Worm (Caenorhabditis elegans) whole organism, young adult: Measurements from ENCODE around the gene nhr-227.

ENCODE experiments used
- B0019.2 ChIP-seq: fragments of 200-800 bp; sonication (Bioruptor generic); conservative IDR thresholded peaks from 2 replicates; pipeline ENCODE4 v1.3.6; 2022; ENCODE audit warnings: missing genetic modification reagents, missing genetic modification characterization, missing compliant biosample characterization
- B0035.1 ChIP-seq: sonication (generic microtip); optimal IDR thresholded peaks from 2 replicates; lab custom pipeline; 2016; ENCODE audit warnings: missing genetic modification characterization, mild to moderate bottlenecking, missing compliant biosample characterization, missing genotype, missing genetic modification reagents
- F10E7.11 ChIP-seq: sonication (generic microtip); optimal IDR thresholded peaks from 2 replicates; lab custom pipeline; 2017; ENCODE audit warnings: mild to moderate bottlenecking, missing genetic modification characterization, moderate library complexity, missing compliant biosample characterization
- F37B4.10 ChIP-seq: fragments of 200-800 bp; sonication (Bioruptor generic); IDR thresholded peaks from 2 replicates; pipeline ENCODE4 v1.3.6; 2022; ENCODE audit warnings: missing genetic modification characterization, missing compliant biosample characterization
- F39B2.1 ChIP-seq: fragments of 200-800 bp; sonication (Bioruptor generic); IDR thresholded peaks from 2 replicates; pipeline ENCODE4 v1.3.6; 2022; ENCODE audit warnings: missing genetic modification reagents, missing genetic modification characterization, missing compliant biosample characterization
- F49E8.2 ChIP-seq: sonication (generic microtip); optimal IDR thresholded peaks from 3 replicates; lab custom pipeline; 2017; ENCODE audit warnings: missing genetic modification characterization, mild to moderate bottlenecking, missing compliant biosample characterization, antibody characterized with exemption, moderate library complexity; ENCODE audit not compliant: insufficient read depth
- T07F8.4 ChIP-seq: sonication (generic microtip); optimal IDR thresholded peaks from 2 replicates; lab custom pipeline; 2016; ENCODE audit warnings: mild to moderate bottlenecking, missing genetic modification characterization, moderate library complexity, missing compliant biosample characterization
- aptf-3 ChIP-seq: fragments of 200-800 bp; sonication (Bioruptor generic); IDR thresholded peaks from 2 replicates; pipeline ENCODE4 v1.3.6; 2022; ENCODE audit warnings: missing genetic modification characterization, missing compliant biosample characterization
- atf-7 ChIP-seq: sonication (generic microtip); optimal IDR thresholded peaks from 2 replicates; lab custom pipeline; 2017; ENCODE audit warnings: mild to moderate bottlenecking, missing genetic modification characterization, missing compliant biosample characterization
- attf-3 ChIP-seq: fragments of 200-800 bp; sonication (Bioruptor generic); conservative IDR thresholded peaks from 2 replicates; pipeline ENCODE4 v1.3.6; 2022; ENCODE audit warnings: missing genetic modification reagents, missing genetic modification characterization, missing compliant biosample characterization
- attf-5 ChIP-seq: fragments of 200-800 bp; sonication (Bioruptor generic); optimal IDR thresholded peaks from 2 replicates; lab custom pipeline; 2018; ENCODE audit warnings: mild to moderate bottlenecking, missing genetic modification characterization, missing compliant biosample characterization
- ccch-3 ChIP-seq: fragments of 200-800 bp; sonication (Bioruptor generic); optimal IDR thresholded peaks from 2 replicates; lab custom pipeline; 2018; ENCODE audit warnings: mild to moderate bottlenecking, missing genetic modification characterization, missing compliant biosample characterization
- cebp-1 ChIP-seq, 2 experiments: fragments of 200-800 bp in 1 of 2; sonication (Bioruptor generic) in 1 of 2; sonication (generic microtip) in 1 of 2; IDR thresholded peaks in 1 of 2; optimal IDR thresholded peaks in 1 of 2; 2 replicates each; pipeline versions ENCODE4 v1.3.6 to Lab custom; 2017 to 2022; ENCODE audit warnings: missing compliant biosample characterization in 2 of 2, missing genetic modification characterization in 2 of 2, mild to moderate bottlenecking in 1 of 2, missing genetic modification reagents in 1 of 2, moderate library complexity in 1 of 2
- cebp-2 ChIP-seq: fragments of 200-800 bp; sonication (Bioruptor generic); IDR thresholded peaks from 2 replicates; pipeline ENCODE4 v1.3.6; 2022; ENCODE audit warnings: missing genetic modification characterization, missing compliant biosample characterization
- ceh-100 ChIP-seq: fragments of 200-800 bp; sonication (Bioruptor generic); IDR thresholded peaks from 2 replicates; pipeline ENCODE4 v1.3.6; 2022; ENCODE audit warnings: missing genetic modification reagents, missing genetic modification characterization, missing compliant biosample characterization
- ceh-27 ChIP-seq: fragments of 200-800 bp; sonication (Bioruptor generic); optimal IDR thresholded peaks from 2 replicates; lab custom pipeline; 2018; ENCODE audit warnings: mild to moderate bottlenecking, missing genetic modification characterization, moderate library complexity, missing compliant biosample characterization
- ceh-79 ChIP-seq: sonication (generic microtip); optimal IDR thresholded peaks from 2 replicates; lab custom pipeline; 2017; ENCODE audit warnings: mild to moderate bottlenecking, missing genetic modification characterization, missing compliant biosample characterization
- ceh-91 ChIP-seq: fragments of 200-800 bp; sonication (Bioruptor generic); IDR thresholded peaks from 2 replicates; pipeline ENCODE4 v1.3.6; 2022; ENCODE audit warnings: missing genetic modification reagents, missing genetic modification characterization, missing compliant biosample characterization
- egrh-3 ChIP-seq: fragments of 200-800 bp; sonication (Bioruptor generic); IDR thresholded peaks from 2 replicates; pipeline ENCODE4 v1.3.6; 2022; ENCODE audit warnings: missing genetic modification reagents, missing genetic modification characterization, missing compliant biosample characterization
- ekl-4 ChIP-seq: fragments of 200-800 bp; sonication (Bioruptor generic); IDR thresholded peaks from 2 replicates; pipeline ENCODE4 v1.3.6; 2022; ENCODE audit warnings: missing genetic modification reagents, missing genetic modification characterization, missing compliant biosample characterization
- hmg-1.2 ChIP-seq: fragments of 200-800 bp; sonication (Bioruptor generic); IDR thresholded peaks from 2 replicates; pipeline ENCODE4 v1.3.6; 2022; ENCODE audit warnings: missing genetic modification reagents, missing genetic modification characterization, missing compliant biosample characterization
- let-526 ChIP-seq: fragments of 200-800 bp; sonication (Bioruptor generic); IDR thresholded peaks from 2 replicates; pipeline ENCODE4 v1.3.6; 2022; ENCODE audit warnings: missing genetic modification reagents, missing genetic modification characterization, missing compliant biosample characterization
- lir-1 ChIP-seq: fragments of 200-800 bp; sonication (Bioruptor generic); conservative IDR thresholded peaks from 2 replicates; pipeline ENCODE4 v1.3.6; 2022; ENCODE audit warnings: missing genetic modification reagents, missing genetic modification characterization, missing compliant biosample characterization
- lsl-1 ChIP-seq: fragments of 200-800 bp; sonication (Bioruptor generic); optimal IDR thresholded peaks from 2 replicates; lab custom pipeline; 2018; ENCODE audit warnings: mild to moderate bottlenecking, missing genetic modification characterization, moderate library complexity, missing compliant biosample characterization
- lsy-27 ChIP-seq: sonication (generic microtip); optimal IDR thresholded peaks from 2 replicates; lab custom pipeline; 2017; ENCODE audit warnings: missing genetic modification characterization, mild to moderate bottlenecking, missing compliant biosample characterization, antibody characterized with exemption, missing genotype, borderline replicate concordance; ENCODE audit not compliant: insufficient read depth
- madf-10 ChIP-seq: sonication (generic microtip); optimal IDR thresholded peaks from 2 replicates; lab custom pipeline; 2016; ENCODE audit warnings: mild to moderate bottlenecking, missing genetic modification characterization, missing compliant biosample characterization
- madf-6 ChIP-seq: fragments of 200-800 bp; sonication (Bioruptor generic); IDR thresholded peaks from 2 replicates; pipeline ENCODE4 v1.3.6; 2022; ENCODE audit warnings: missing genetic modification reagents, missing genetic modification characterization, missing compliant biosample characterization
- mel-28 ChIP-seq: sonication (generic microtip); optimal IDR thresholded peaks from 2 replicates; lab custom pipeline; 2016; ENCODE audit warnings: borderline replicate concordance, mild to moderate bottlenecking, missing genetic modification characterization, missing compliant biosample characterization
- mxl-1 ChIP-seq: sonication (generic microtip); optimal IDR thresholded peaks from 2 replicates; lab custom pipeline; 2016; ENCODE audit warnings: missing genetic modification characterization, missing compliant biosample characterization
- nfya-2 ChIP-seq: fragments of 200-800 bp; sonication (Bioruptor generic); IDR thresholded peaks from 2 replicates; pipeline ENCODE4 v1.3.6; 2022; ENCODE audit warnings: missing genetic modification reagents, missing genetic modification characterization, missing compliant biosample characterization
- nhr-80 ChIP-seq: sonication (generic microtip); optimal IDR thresholded peaks from 2 replicates; lab custom pipeline; 2016; ENCODE audit warnings: missing genetic modification characterization, missing compliant biosample characterization
- nhr-90 ChIP-seq: sonication (generic microtip); optimal IDR thresholded peaks from 2 replicates; lab custom pipeline; 2016; ENCODE audit warnings: missing genotype, mild to moderate bottlenecking, missing genetic modification characterization, missing compliant biosample characterization
- rec-8 ChIP-seq, 2 experiments: sonication (generic microtip); optimal IDR thresholded peaks; 2 replicates each; lab custom pipeline; 2016; ENCODE audit warnings: mild to moderate bottlenecking in 2 of 2, missing genetic modification characterization in 2 of 2, missing genetic modification reagents in 2 of 2, missing genotype in 2 of 2, missing biosample characterization in 1 of 2, missing compliant biosample characterization in 1 of 2, moderate library complexity in 1 of 2
- repo-1 ChIP-seq: sonication (generic microtip); optimal IDR thresholded peaks from 2 replicates; lab custom pipeline; 2017; ENCODE audit warnings: mild to moderate bottlenecking, missing genetic modification characterization, missing compliant biosample characterization
- rpc-1 ChIP-seq, 2 experiments: fragments of 150-350 bp in 1 of 2; sonication (generic microtip) in 1 of 2; optimal IDR thresholded peaks; 2 replicates each; lab custom pipeline; 2014 to 2018; ENCODE audit warnings: missing biosample characterization in 1 of 2, missing genetic modification characterization in 1 of 2, missing genetic modification reagents in 1 of 2, missing genotype in 1 of 2
- snpc-1.1 ChIP-seq: sonication (generic microtip); optimal IDR thresholded peaks from 2 replicates; lab custom pipeline; 2017; ENCODE audit warnings: missing genetic modification characterization, mild to moderate bottlenecking, missing compliant biosample characterization, antibody characterized with exemption, moderate library complexity, missing genotype, missing genetic modification reagents; ENCODE audit not compliant: insufficient read depth
- tbx-9 ChIP-seq: sonication (generic microtip); optimal IDR thresholded peaks from 2 replicates; lab custom pipeline; 2016; ENCODE audit warnings: borderline replicate concordance, missing genetic modification characterization, inconsistent platforms, missing compliant biosample characterization
- zim-3 ChIP-seq: sonication (generic microtip); optimal IDR thresholded peaks from 2 replicates; lab custom pipeline; 2017; ENCODE audit warnings: mild to moderate bottlenecking, missing genetic modification characterization, moderate library complexity, missing compliant biosample characterization
- ztf-18 ChIP-seq: sonication (generic microtip); optimal IDR thresholded peaks from 2 replicates; lab custom pipeline; 2016; ENCODE audit warnings: missing genotype, mild to moderate bottlenecking, missing genetic modification characterization, missing compliant biosample characterization
- ztf-28 ChIP-seq: fragments of 200-800 bp; sonication (Bioruptor generic); IDR thresholded peaks from 2 replicates; pipeline ENCODE4 v1.3.6; 2022; ENCODE audit warnings: missing genetic modification reagents, missing genetic modification characterization, missing compliant biosample characterization
- ztf-6 ChIP-seq: fragments of 200-800 bp; sonication (Bioruptor generic); IDR thresholded peaks from 2 replicates; pipeline ENCODE4 v1.3.6; 2022; ENCODE audit warnings: missing genetic modification reagents, missing genetic modification characterization, missing compliant biosample characterization

The nhr-227 gene

DNA sequence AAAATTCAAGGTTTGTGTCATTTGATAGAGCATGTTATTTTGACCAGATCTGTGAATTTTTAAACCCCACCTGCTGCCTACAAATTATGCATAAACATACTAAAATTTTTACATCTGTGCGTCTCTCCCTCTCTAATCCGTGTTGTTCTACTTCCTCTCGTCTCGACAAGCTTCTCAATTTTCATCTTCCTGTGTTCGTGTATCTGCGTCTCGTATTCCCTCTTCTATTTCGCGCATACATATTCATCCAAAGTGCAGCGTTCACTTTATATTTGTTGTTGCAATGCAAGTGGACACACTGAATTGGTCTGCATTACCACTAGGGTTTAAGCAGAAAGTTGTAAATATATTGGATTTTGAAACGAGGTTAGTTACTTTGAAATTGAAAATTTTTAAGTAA lies 6.7 kb upstream of the nhr-227 start, which contains the start of gene fbxa-137:
Gene fbxa-137, plus strand, starts transcription at position 274 of the 400 bp plus-strand sequence.
- TF ChIP-seq madf-10 (tag; lab: Kevin White, UChicago) (no peak), repo-1 (no peak), B0035.1 (tag; lab: Kevin White, UChicago) (no peak), atf-7 (tag; lab: Kevin White, UChicago) (no peak), mxl-1 (no peak), egrh-3 (GFP tag; lab: Robert Waterston, UW) (no peak), F39B2.1 (no peak), mel-28 (tag; lab: Kevin White, UChicago) (no peak), madf-6 (no peak), F49E8.2 (tag; lab: Kevin White, UChicago) (no peak), lsl-1 (GFP tag; lab: Kevin White, UChicago) (no peak), attf-3 (GFP tag; lab: Robert Waterston, UW) (no peak), ccch-3 (GFP tag; lab: Kevin White, UChicago) (no peak), ceh-79 (no peak), ztf-28 (GFP tag; lab: Robert Waterston, UW) (no peak), B0019.2 (no peak), let-526 (GFP tag; lab: Robert Waterston, UW) (no peak), lir-1 (GFP tag; lab: Robert Waterston, UW) (no peak), ztf-6 (GFP tag; lab: Robert Waterston, UW) (no peak), nfya-2 (GFP tag; lab: Robert Waterston, UW) (no peak)

DNA sequence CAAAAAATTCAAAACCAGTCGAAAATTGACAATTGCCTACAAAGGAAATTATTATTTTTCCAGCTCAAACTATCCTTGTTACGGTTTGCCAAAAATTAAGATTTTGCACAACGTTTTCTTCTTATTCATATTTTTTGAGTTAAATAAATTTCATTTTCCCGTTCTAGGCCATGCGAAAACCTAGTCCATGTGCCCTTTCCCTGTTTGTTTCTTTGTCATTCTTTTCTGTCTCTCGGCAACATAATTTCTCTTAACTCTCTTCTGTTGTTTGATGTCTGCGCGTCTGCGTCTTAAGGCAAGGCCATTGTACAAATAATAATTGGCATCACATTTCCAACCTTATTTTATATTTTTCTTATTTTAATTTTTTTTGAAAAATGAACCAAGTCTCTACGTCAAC lies 3.7 kb upstream of the nhr-227 start, which contains the start of gene nhr-228:
Gene nhr-228, plus strand, starts transcription at position 261 of the 400 bp plus-strand sequence.
- peak; percentile 70; the same call in 1 of the 2 replicates for TF ChIP-seq hmg-1.2 (GFP tag; lab: Robert Waterston, UW)
- peak; percentile 68 for TF ChIP-seq nhr-80
- TF ChIP-seq attf-5 (GFP tag; lab: Kevin White, UChicago): peak; percentile 66
- no peak for TF ChIP-seq ceh-100 (GFP tag; lab: Robert Waterston, UW)
- no peak for TF ChIP-seq cebp-1 (GFP tag; IDR thresholded peaks at IDR 0.05; lab: Robert Waterston, UW)
- TF ChIP-seq cebp-1 (tag; optimal IDR thresholded peaks at IDR 0.05; lab: Kevin White, UChicago): peak; percentile 35
- no peak for TF ChIP-seq cebp-2 (GFP tag; lab: Robert Waterston, UW)
- TF ChIP-seq, all 124 proteins: peak for 4

DNA sequence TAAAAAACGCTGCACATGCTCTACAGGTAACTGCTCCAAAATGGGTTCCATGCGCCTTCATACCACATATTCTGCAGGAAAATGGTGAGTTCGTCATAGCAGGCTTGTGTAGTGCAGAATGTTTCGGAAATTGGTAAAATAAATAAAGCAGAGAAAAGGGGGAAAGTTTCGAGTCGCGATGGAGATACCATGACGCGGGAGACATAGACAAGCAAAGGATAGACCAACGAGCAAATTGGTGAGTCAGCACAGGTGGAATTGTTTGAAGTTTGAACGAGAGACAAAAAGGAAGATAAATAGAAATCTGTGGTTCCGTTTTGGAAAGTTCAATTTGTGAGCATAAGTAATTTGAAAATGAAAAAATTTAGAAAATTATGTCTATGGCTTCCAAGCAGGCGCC lies 5.1 kb downstream of the nhr-227 start, which contains the start of gene nhr-225:
Gene nhr-225, minus strand, starts transcription at position 146 of the 400 bp plus-strand sequence.
- TF ChIP-seq F10E7.11 (tag; lab: Kevin White, UChicago): no peak
- TF ChIP-seq aptf-3 (GFP tag; lab: Robert Waterston, UW): no peak
- no peak for TF ChIP-seq nhr-90 (tag; lab: Kevin White, UChicago)
- no peak for TF ChIP-seq snpc-1.1
- TF ChIP-seq ceh-91 (GFP tag; lab: Robert Waterston, UW): no peak
- no peak for TF ChIP-seq rpc-1 (optimal IDR thresholded peaks at IDR 0.05; lab: Kevin White, UChicago)
- TF ChIP-seq rpc-1 (tag; optimal IDR thresholded peaks at IDR 0.05; lab: Kevin White, UChicago): no peak
- TF ChIP-seq T07F8.4 (tag; lab: Kevin White, UChicago): no peak
- TF ChIP-seq zim-3 (tag; lab: Kevin White, UChicago): no peak
- no peak for TF ChIP-seq lsy-27 (tag; lab: Kevin White, UChicago)
- TF ChIP-seq F37B4.10 (GFP tag; lab: Robert Waterston, UW): no peak
- TF ChIP-seq ztf-18 (tag; lab: Kevin White, UChicago): no peak
- no peak for TF ChIP-seq ekl-4
- no peak for TF ChIP-seq rec-8 (tag; optimal IDR thresholded peaks at IDR 0.05; lab: Kevin White, UChicago)
- no peak for TF ChIP-seq ceh-27 (GFP tag; lab: Kevin White, UChicago)
- no peak for TF ChIP-seq tbx-9 (tag; lab: Kevin White, UChicago)
- no peak for TF ChIP-seq ceh-100 (GFP tag; lab: Robert Waterston, UW)
